Worm (Caenorhabditis elegans) whole organism, L3 larva: ENCODE data around the gene nduv-2.
A peak's percentile ranks its signal among the peaks of the same experiment; 100 is the strongest.

ENCODE experiments used
- R02D3.7 ChIP-seq: fragments of 150-350 bp; optimal IDR thresholded peaks from 2 replicates; lab custom pipeline; 2014; ENCODE audit warnings: missing biosample characterization, missing genetic modification characterization
- aly-2 ChIP-seq: fragments of 150-350 bp; optimal IDR thresholded peaks from 2 replicates; lab custom pipeline; 2014; ENCODE audit warnings: missing biosample characterization, missing genetic modification characterization
- ama-1 ChIP-seq: fragments of 150-350 bp; optimal IDR thresholded peaks from 2 replicates; lab custom pipeline; 2018
- ceh-28 ChIP-seq: fragments of 150-350 bp; optimal IDR thresholded peaks from 2 replicates; lab custom pipeline; 2014; ENCODE audit warnings: missing biosample characterization, missing genetic modification reagents, missing genetic modification characterization
- ceh-82 ChIP-seq: fragments of 150-350 bp; optimal IDR thresholded peaks from 2 replicates; lab custom pipeline; 2014; ENCODE audit warnings: missing biosample characterization, missing genetic modification characterization
- daf-12 ChIP-seq: fragments of 150-350 bp; optimal IDR thresholded peaks from 2 replicates; lab custom pipeline; 2014; ENCODE audit warnings: missing biosample characterization, missing genetic modification reagents, missing genetic modification characterization
- egl-27 ChIP-seq: sonication (generic microtip); optimal IDR thresholded peaks from 4 replicates; lab custom pipeline; 2017; ENCODE audit warnings: missing biosample characterization, missing genetic modification reagents, missing genetic modification characterization
- egl-5 ChIP-seq: fragments of 150-350 bp; optimal IDR thresholded peaks from 2 replicates; lab custom pipeline; 2017; ENCODE audit warnings: missing biosample characterization, missing genetic modification reagents, missing genetic modification characterization, inconsistent platforms
- elt-2 ChIP-seq: sonication (generic microtip); optimal IDR thresholded peaks from 2 replicates; lab custom pipeline; 2016; ENCODE audit warnings: missing genetic modification reagents, mild to moderate bottlenecking, missing genetic modification characterization, missing compliant biosample characterization
- eor-1 ChIP-seq, 2 experiments: fragments of 150-350 bp; optimal IDR thresholded peaks; 2 replicates each; lab custom pipeline; 2014 to 2018; ENCODE audit warnings: missing biosample characterization in 2 of 2, missing genetic modification characterization in 2 of 2
- fkh-2 ChIP-seq: fragments of 150-350 bp; optimal IDR thresholded peaks from 2 replicates; lab custom pipeline; 2014; ENCODE audit warnings: missing biosample characterization, missing genetic modification reagents, missing genetic modification characterization
- fos-1 ChIP-seq: fragments of 150-350 bp; optimal IDR thresholded peaks from 2 replicates; lab custom pipeline; 2014; ENCODE audit warnings: missing biosample characterization, missing genetic modification characterization
- hmg-11 ChIP-seq: sonication (generic microtip); optimal IDR thresholded peaks from 2 replicates; lab custom pipeline; 2016; ENCODE audit warnings: missing genetic modification characterization, missing compliant biosample characterization
- jun-1 ChIP-seq: fragments of 150-350 bp; optimal IDR thresholded peaks from 2 replicates; lab custom pipeline; 2014; ENCODE audit warnings: missing biosample characterization, missing genetic modification reagents, missing genetic modification characterization
- lin-15B ChIP-seq: fragments of 150-350 bp; optimal IDR thresholded peaks from 2 replicates; lab custom pipeline; 2014; ENCODE audit warnings: missing biosample characterization, missing genetic modification characterization
- lin-39 ChIP-seq: fragments of 150-350 bp; optimal IDR thresholded peaks from 2 replicates; lab custom pipeline; 2018; ENCODE audit warnings: missing biosample characterization, missing genetic modification reagents, missing genetic modification characterization
- lsy-12 ChIP-seq: sonication (generic microtip); optimal IDR thresholded peaks from 2 replicates; lab custom pipeline; 2016; ENCODE audit warnings: mild to moderate bottlenecking, missing genetic modification characterization, missing compliant biosample characterization
- mdl-1 ChIP-seq: fragments of 150-350 bp; optimal IDR thresholded peaks from 2 replicates; lab custom pipeline; 2014; ENCODE audit warnings: missing biosample characterization, missing genetic modification characterization
- mml-1 ChIP-seq: fragments of 150-350 bp; sonication (generic microtip); optimal IDR thresholded peaks from 3 replicates; lab custom pipeline; 2014; ENCODE audit warnings: missing biosample characterization, missing genetic modification characterization
- nhr-11 ChIP-seq: fragments of 150-350 bp; optimal IDR thresholded peaks from 2 replicates; lab custom pipeline; 2014; ENCODE audit warnings: missing biosample characterization, missing genetic modification characterization
- nhr-12 ChIP-seq: fragments of 150-350 bp; optimal IDR thresholded peaks from 2 replicates; lab custom pipeline; 2014; ENCODE audit warnings: missing biosample characterization, missing genetic modification characterization
- nhr-23 ChIP-seq: fragments of 150-350 bp; optimal IDR thresholded peaks from 2 replicates; lab custom pipeline; 2014; ENCODE audit warnings: missing biosample characterization, missing genetic modification reagents, missing genetic modification characterization
- nhr-237 ChIP-seq: fragments of 150-350 bp; optimal IDR thresholded peaks from 2 replicates; lab custom pipeline; 2014; ENCODE audit warnings: missing biosample characterization, missing genetic modification characterization
- nhr-25 ChIP-seq: sonication (generic microtip); optimal IDR thresholded peaks from 2 replicates; lab custom pipeline; 2017; ENCODE audit warnings: missing biosample characterization, missing genetic modification characterization
- nhr-28 ChIP-seq: fragments of 150-350 bp; optimal IDR thresholded peaks from 2 replicates; lab custom pipeline; 2014; ENCODE audit warnings: missing biosample characterization, missing genetic modification characterization
- nhr-43 ChIP-seq: sonication (generic microtip); optimal IDR thresholded peaks from 2 replicates; lab custom pipeline; 2016; ENCODE audit warnings: mild to moderate bottlenecking, missing genetic modification characterization, missing compliant biosample characterization; ENCODE audit not compliant: poor library complexity, severe bottlenecking
- nhr-67 ChIP-seq: fragments of 150-350 bp; optimal IDR thresholded peaks from 2 replicates; lab custom pipeline; 2014; ENCODE audit warnings: missing biosample characterization, missing genetic modification characterization
- nhr-76 ChIP-seq: fragments of 150-350 bp; sonication (generic microtip); optimal IDR thresholded peaks from 5 replicates; lab custom pipeline; 2014; ENCODE audit warnings: missing biosample characterization, missing genetic modification characterization
- nhr-77 ChIP-seq: fragments of 150-350 bp; optimal IDR thresholded peaks from 2 replicates; lab custom pipeline; 2014; ENCODE audit warnings: missing biosample characterization, missing genetic modification characterization
- pha-4 ChIP-seq: fragments of 150-350 bp; optimal IDR thresholded peaks from 2 replicates; lab custom pipeline; 2014; ENCODE audit warnings: missing biosample characterization, missing genetic modification reagents, missing genetic modification characterization
- pqm-1 ChIP-seq: fragments of 150-350 bp; optimal IDR thresholded peaks from 2 replicates; lab custom pipeline; 2017; ENCODE audit warnings: missing biosample characterization, missing genetic modification characterization, inconsistent platforms
- sea-2 ChIP-seq: fragments of 150-350 bp; sonication (generic microtip); optimal IDR thresholded peaks from 4 replicates; lab custom pipeline; 2014; ENCODE audit warnings: missing biosample characterization, missing genetic modification reagents, missing genetic modification characterization
- snpc-4 ChIP-seq: fragments of 150-350 bp; optimal IDR thresholded peaks from 2 replicates; lab custom pipeline; 2014; ENCODE audit warnings: missing biosample characterization, missing genetic modification characterization
- tbx-2 ChIP-seq: sonication (generic microtip); optimal IDR thresholded peaks from 2 replicates; lab custom pipeline; 2016; ENCODE audit warnings: mild to moderate bottlenecking, missing genetic modification characterization, missing compliant biosample characterization
- unc-39 ChIP-seq: sonication (generic microtip); optimal IDR thresholded peaks from 4 replicates; lab custom pipeline; 2017; ENCODE audit warnings: missing biosample characterization, missing genetic modification characterization
- unc-62 ChIP-seq: fragments of 150-350 bp; sonication (generic microtip); optimal IDR thresholded peaks from 4 replicates; lab custom pipeline; 2014; ENCODE audit warnings: missing biosample characterization, missing genetic modification reagents, missing genetic modification characterization
- ztf-4 ChIP-seq: fragments of 150-350 bp; optimal IDR thresholded peaks from 2 replicates; lab custom pipeline; 2014; ENCODE audit warnings: missing biosample characterization, missing genetic modification characterization

The nduv-2 gene

ce11 chrV:13625517-13626097, at the start of gene nduv-2, which contains the start of gene F53F4.12:
TSS of gene nduv-2 (minus strand) at chrV:13625567.
TSS of gene F53F4.12 (plus strand) at chrV:13626047.
- TF ChIP-seq mml-1 (no peak), nhr-43 (tag; lab: Kevin White, UChicago) (no peak), eor-1 (tag; optimal IDR thresholded peaks at IDR 0.05; lab: Kevin White, UChicago) (no peak), tbx-2 (tag; lab: Kevin White, UChicago) (no peak), R02D3.7 (tag; lab: Kevin White, UChicago) (peak; percentile 86), snpc-4 (tag; lab: Kevin White, UChicago) (peak; percentile 13), jun-1 (tag; lab: Kevin White, UChicago) (no peak), nhr-76 (tag; lab: Kevin White, UChicago) (no peak), pqm-1 (peak; percentile 1), lin-15B (tag; lab: Kevin White, UChicago) (peak; percentile 89), nhr-67 (no peak), nhr-25 (tag; lab: Kevin White, UChicago) (peak; percentile 10), ama-1 (lab: Kevin White, UChicago) (no peak), sea-2 (GFP tag; lab: Kevin White, UChicago) (no peak), nhr-12 (tag; lab: Kevin White, UChicago) (no peak), hmg-11 (tag; lab: Kevin White, UChicago) (peak; percentile 64), lin-39 (tag; lab: Kevin White, UChicago) (no peak), nhr-237 (no peak), ztf-4 (tag; lab: Kevin White, UChicago) (no peak)

ce11 chrV:13671911-13672639, 46.7 kb upstream of the nduv-2 start, which contains the start of the genes mip-2 and F58G11.4:
TSS of gene mip-2 (minus strand) at chrV:13671958.
TSS of gene F58G11.4 (plus strand) at chrV:13672589.
- no peak for TF ChIP-seq fkh-2 (tag; lab: Kevin White, UChicago)
- no peak for TF ChIP-seq daf-12 (tag; lab: Kevin White, UChicago)
- TF ChIP-seq nhr-23 (tag; lab: Kevin White, UChicago) = no peak
- no peak for TF ChIP-seq nhr-77

ce11 chrV:13669170-13669569, 43.8 kb upstream of the nduv-2 start:
- no peak for TF ChIP-seq ceh-82 (tag; lab: Kevin White, UChicago)
- TF ChIP-seq lin-39 (tag; lab: Kevin White, UChicago) = no peak
- no peak for TF ChIP-seq unc-62 (GFP tag; lab: Kevin White, UChicago)
- TF ChIP-seq fkh-2 (tag; lab: Kevin White, UChicago) = no peak
- no peak for TF ChIP-seq nhr-11 (tag; lab: Kevin White, UChicago)
- no peak for TF ChIP-seq tbx-2 (tag; lab: Kevin White, UChicago)
- TF ChIP-seq elt-2 (tag; lab: Kevin White, UChicago) = no peak
- no peak for TF ChIP-seq pha-4
- no peak for TF ChIP-seq lin-15B (tag; lab: Kevin White, UChicago)
- no peak for TF ChIP-seq nhr-43 (tag; lab: Kevin White, UChicago)
- no peak for TF ChIP-seq jun-1 (tag; lab: Kevin White, UChicago)
- no peak for TF ChIP-seq eor-1 (tag; optimal IDR thresholded peaks at IDR 0.05; lab: Kevin White, UChicago)
- no peak for TF ChIP-seq egl-5 (tag; lab: Kevin White, UChicago)
- TF ChIP-seq fos-1 (tag; lab: Kevin White, UChicago) = no peak
- TF ChIP-seq egl-27 = no peak
- no peak for TF ChIP-seq lsy-12 (tag; lab: Kevin White, UChicago)
- no peak for TF ChIP-seq ama-1 (lab: Kevin White, UChicago)
- no peak for TF ChIP-seq sea-2 (GFP tag; lab: Kevin White, UChicago)

- TF ChIP-seq mdl-1 (tag; lab: Kevin White, UChicago) (no peak), unc-62 (GFP tag; lab: Kevin White, UChicago) (no peak), nhr-237 (no peak), nhr-28 (tag; lab: Kevin White, UChicago) (no peak), pha-4 (no peak), ceh-28 (tag; lab: Kevin White, UChicago) (no peak), nhr-43 (tag; lab: Kevin White, UChicago) (no peak), mml-1 (no peak), unc-39 (tag; lab: Kevin White, UChicago) (no peak), pqm-1 (no peak), nhr-76 (tag; lab: Kevin White, UChicago) (no peak), ceh-82 (tag; lab: Kevin White, UChicago) (no peak), aly-2 (tag; lab: Kevin White, UChicago) (no peak), eor-1 (tag; optimal IDR thresholded peaks at IDR 0.05; lab: Kevin White, UChicago) (no peak)
- TF ChIP-seq, all 47 proteins: peak for 0
These were observed 43.0 kb upstream of the nduv-2 start for ce11 chrV:13668337-13668736.
